Worm (Caenorhabditis elegans): Measurements from ENCODE around the gene pph-2.

The pph-2 gene

ce11 chrIV:11867652-11868232, 9.8 kb downstream of the pph-2 start:
- TF ChIP-seq dsc-1 (tag; optimal IDR thresholded peaks at IDR 0.05) (peak; percentile 73), fkh-8 (tag; optimal IDR thresholded peaks at IDR 0.05) (peak; percentile 29), ztf-11 (tag; optimal IDR thresholded peaks at IDR 0.05) (peak in 1 of 2 experiments; percentile 45), unc-86 (tag; optimal IDR thresholded peaks at IDR 0.05) (peak; percentile 58), mdl-1 (tag; optimal IDR thresholded peaks at IDR 0.05) (no peak), Y116A8C.19 (tag; optimal IDR thresholded peaks at IDR 0.05; ENCODE audit: borderline replicate concordance) (no peak), lin-14 (GFP tag; optimal IDR thresholded peaks at IDR 0.05) (peak; percentile 65), lin-39 (tag; optimal IDR thresholded peaks at IDR 0.05) (no peak), egl-13 (tag; optimal IDR thresholded peaks at IDR 0.05) (peak; percentile 6), ets-5 (GFP tag; IDR thresholded peaks at IDR 0.05) (no peak), C34B4.2 (tag; optimal IDR thresholded peaks at IDR 0.05) (no peak), nhr-237 (tag; optimal IDR thresholded peaks at IDR 0.05) (no peak), nhr-11 (tag; optimal IDR thresholded peaks at IDR 0.05) (no peak), nhr-47 (tag; optimal IDR thresholded peaks at IDR 0.05) (peak; percentile 20)

- TF ChIP-seq nhr-77 (tag; optimal IDR thresholded peaks at IDR 0.05) (no peak), aha-1 (tag; optimal IDR thresholded peaks at IDR 0.05) (no peak), ceh-90 (tag; optimal IDR thresholded peaks at IDR 0.05) (no peak), pax-3 (tag; optimal IDR thresholded peaks at IDR 0.05) (no peak), unc-98 (GFP tag; IDR thresholded peaks at IDR 0.05) (no peak), zag-1 (tag; optimal IDR thresholded peaks at IDR 0.05) (no peak), lin-15B (tag; optimal IDR thresholded peaks at IDR 0.05) (no peak), unc-86 (tag; optimal IDR thresholded peaks at IDR 0.05) (no peak), fkh-8 (tag; optimal IDR thresholded peaks at IDR 0.05) (no peak), dsc-1 (tag; optimal IDR thresholded peaks at IDR 0.05) (no peak), efl-1 (optimal IDR thresholded peaks at IDR 0.05) (no peak), efl-1 (GFP tag; optimal IDR thresholded peaks at IDR 0.05 in 1 of 2) (no peak), nhr-90 (tag; optimal IDR thresholded peaks at IDR 0.05; ENCODE audit: poor library complexity) (no peak), rnt-1 (tag; optimal IDR thresholded peaks at IDR 0.05) (no peak), pqm-1 (tag; optimal IDR thresholded peaks at IDR 0.05) (no peak), lin-14 (GFP tag; optimal IDR thresholded peaks at IDR 0.05) (no peak)
These were observed 13.3 kb downstream of the pph-2 start, which contains the start of gene trpa-1 for ce11 chrIV:11864226-11864625. Gene trpa-1, plus strand, starts transcription at chrIV:11864526.

ce11 chrIV:11863428-11863827, 14.1 kb downstream of the pph-2 start:
- no peak for TF ChIP-seq ceh-90 (tag; optimal IDR thresholded peaks at IDR 0.05)
- peak; percentile 32 for TF ChIP-seq blmp-1 (tag; optimal IDR thresholded peaks at IDR 0.05)

- TF ChIP-seq grh-1 (GFP tag; IDR thresholded peaks at IDR 0.05) = no peak
- TF ChIP-seq ces-1 (GFP tag; optimal IDR thresholded peaks at IDR 0.05) = no peak
- no peak for TF ChIP-seq efl-1 (optimal IDR thresholded peaks at IDR 0.05)
- peak in 1 of 2 experiments; percentile 70 for TF ChIP-seq efl-1 (GFP tag; optimal IDR thresholded peaks at IDR 0.05 in 1 of 2)
- no peak for TF ChIP-seq F16B12.6 (tag; optimal IDR thresholded peaks at IDR 0.05)
- TF ChIP-seq nhr-85 (tag) = peak; percentile 9
- TF ChIP-seq nhr-90 (tag; optimal IDR thresholded peaks at IDR 0.05; ENCODE audit: poor library complexity) = peak; percentile 3
- TF ChIP-seq blmp-1 (tag; optimal IDR thresholded peaks at IDR 0.05) = peak; percentile 35
- peak; percentile 20 for TF ChIP-seq lin-14 (GFP tag; optimal IDR thresholded peaks at IDR 0.05)
These were observed 17.5 kb downstream of the pph-2 start, which contains the start of gene mob-1 for ce11 chrIV:11859995-11860605. Gene mob-1, plus strand, starts transcription at chrIV:11860555.

- TF ChIP-seq ceh-88 (GFP tag; IDR thresholded peaks at IDR 0.05) (no peak), Y116A8C.19 (tag; optimal IDR thresholded peaks at IDR 0.05; ENCODE audit: borderline replicate concordance) (no peak), unc-30 (tag; optimal IDR thresholded peaks at IDR 0.05) (no peak), nhr-20 (tag; optimal IDR thresholded peaks at IDR 0.05) (no peak), nhr-90 (tag; optimal IDR thresholded peaks at IDR 0.05; ENCODE audit: poor library complexity) (no peak), ztf-11 (tag; optimal IDR thresholded peaks at IDR 0.05) (no peak), lin-39 (tag; optimal IDR thresholded peaks at IDR 0.05) (no peak), nhr-77 (tag; optimal IDR thresholded peaks at IDR 0.05) (no peak), sptf-1 (tag; optimal IDR thresholded peaks at IDR 0.05) (no peak)
These were observed 19.4 kb downstream of the pph-2 start, which contains the start of gene let-92 for ce11 chrIV:11858142-11858541. Gene let-92, plus strand, starts transcription at chrIV:11858442.

Measured in whole organism, L1 larva.